Worm (Caenorhabditis elegans) whole organism, L3 larva: ENCODE measurements around the gene ZK563.7.

Experiments used
- ceh-82 ChIP-seq: fragments of 150-350 bp; optimal IDR thresholded peaks from 2 replicates; lab custom pipeline; 2014; ENCODE audit warnings: missing biosample characterization, missing genetic modification characterization
- daf-12 ChIP-seq: fragments of 150-350 bp; optimal IDR thresholded peaks from 2 replicates; lab custom pipeline; 2014; ENCODE audit warnings: missing biosample characterization, missing genetic modification reagents, missing genetic modification characterization
- eor-1 ChIP-seq, 2 experiments: fragments of 150-350 bp; optimal IDR thresholded peaks; 2 replicates each; lab custom pipeline; 2014 to 2018; ENCODE audit warnings: missing biosample characterization in 2 of 2, missing genetic modification characterization in 2 of 2
- fkh-10 ChIP-seq: sonication (generic microtip); optimal IDR thresholded peaks from 2 replicates; lab custom pipeline; 2017; ENCODE audit warnings: missing biosample characterization, missing genetic modification reagents, missing genetic modification characterization
- lin-39 ChIP-seq: fragments of 150-350 bp; optimal IDR thresholded peaks from 2 replicates; lab custom pipeline; 2018; ENCODE audit warnings: missing biosample characterization, missing genetic modification reagents, missing genetic modification characterization
- nhr-77 ChIP-seq: fragments of 150-350 bp; optimal IDR thresholded peaks from 2 replicates; lab custom pipeline; 2014; ENCODE audit warnings: missing biosample characterization, missing genetic modification characterization
- pqm-1 ChIP-seq: fragments of 150-350 bp; optimal IDR thresholded peaks from 2 replicates; lab custom pipeline; 2017; ENCODE audit warnings: missing biosample characterization, missing genetic modification characterization, inconsistent platforms
- skn-1 ChIP-seq: fragments of 150-350 bp; optimal IDR thresholded peaks from 2 replicates; lab custom pipeline; 2014; ENCODE audit warnings: missing biosample characterization, missing genetic modification characterization
- unc-39 ChIP-seq: sonication (generic microtip); optimal IDR thresholded peaks from 4 replicates; lab custom pipeline; 2017; ENCODE audit warnings: missing biosample characterization, missing genetic modification characterization
- unc-62 ChIP-seq: fragments of 150-350 bp; sonication (generic microtip); optimal IDR thresholded peaks from 4 replicates; lab custom pipeline; 2014; ENCODE audit warnings: missing biosample characterization, missing genetic modification reagents, missing genetic modification characterization
- zag-1 ChIP-seq: fragments of 150-350 bp; optimal IDR thresholded peaks from 2 replicates; lab custom pipeline; 2014; ENCODE audit warnings: missing biosample characterization, missing genetic modification characterization
- ztf-11 ChIP-seq: fragments of 150-350 bp; optimal IDR thresholded peaks from 2 replicates; lab custom pipeline; 2014; ENCODE audit warnings: missing biosample characterization, missing genetic modification characterization

DNA sequence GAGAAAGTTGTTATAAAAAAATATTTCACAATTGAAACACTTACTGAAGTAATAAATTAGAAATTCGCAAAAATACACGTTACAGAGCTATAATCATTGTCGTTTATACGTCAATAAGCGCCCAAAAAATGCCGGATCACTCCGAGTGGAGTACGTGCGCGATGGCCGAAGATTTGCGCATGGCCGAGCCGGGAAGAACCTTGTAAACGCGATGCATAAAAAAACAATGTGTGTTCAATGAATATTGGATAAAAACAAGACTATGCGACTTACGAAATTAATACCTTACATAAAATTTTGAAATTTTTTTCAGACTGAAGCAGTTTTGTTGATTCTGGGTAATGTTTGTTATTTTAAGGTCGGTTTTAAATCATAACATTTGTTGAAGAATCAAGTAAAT is 1.2 kb upstream of the ZK563.7 start, which contains the start of gene sorf-1:
- TF ChIP-seq eor-1 (tag; optimal IDR thresholded peaks at IDR 0.05; lab: Kevin White, UChicago) (no peak), nhr-77 (tag; lab: Kevin White, UChicago) (no peak), unc-62 (GFP tag; lab: Kevin White, UChicago) (no peak), fkh-10 (GFP tag; lab: Kevin White, UChicago) (no peak), zag-1 (tag; lab: Kevin White, UChicago) (no peak), ceh-82 (tag; lab: Kevin White, UChicago) (no peak), pqm-1 (tag; lab: Kevin White, UChicago) (no peak), unc-39 (tag; lab: Kevin White, UChicago) (no peak), daf-12 (tag; lab: Kevin White, UChicago) (no peak), lin-39 (tag; lab: Kevin White, UChicago) (peak; percentile 23), skn-1 (tag; lab: Kevin White, UChicago) (no peak), ztf-11 (tag; lab: Kevin White, UChicago) (no peak)
